Worm (Caenorhabditis elegans) whole organism, L2 larva: Measurements from ENCODE around the gene fbxb-39.
"Not testable (repeated sequence)": the region's sequence is repeated elsewhere in the genome, so short reads cannot be mapped to it uniquely, and the experiment has no call there.

Source experiments
- C34F6.9 ChIP-seq: fragments of 150-350 bp; optimal IDR thresholded peaks from 2 replicates; lab custom pipeline; 2014; ENCODE audit warnings: missing biosample characterization, missing genetic modification characterization
- F13H6.1 ChIP-seq: sonication (generic microtip); optimal IDR thresholded peaks from 2 replicates; lab custom pipeline; 2016; ENCODE audit warnings: missing genetic modification characterization, missing compliant biosample characterization
- elt-1 ChIP-seq: fragments of 150-350 bp; optimal IDR thresholded peaks from 2 replicates; lab custom pipeline; 2014; ENCODE audit warnings: missing biosample characterization, missing genetic modification characterization
- lin-39 ChIP-seq: fragments of 150-350 bp; optimal IDR thresholded peaks from 2 replicates; lab custom pipeline; 2014; ENCODE audit warnings: missing biosample characterization, missing genetic modification reagents, missing genetic modification characterization
- mdl-1 ChIP-seq, 2 experiments: fragments of 150-350 bp in 1 of 2; sonication (generic microtip) in 1 of 2; optimal IDR thresholded peaks; 2 replicates each; lab custom pipeline; 2017; ENCODE audit warnings: missing biosample characterization in 2 of 2, missing genetic modification characterization in 2 of 2
- nhr-129 ChIP-seq: fragments of 150-350 bp; optimal IDR thresholded peaks from 2 replicates; lab custom pipeline; 2014; ENCODE audit warnings: missing biosample characterization, missing genetic modification characterization
- nhr-23 ChIP-seq: fragments of 150-350 bp; optimal IDR thresholded peaks from 2 replicates; lab custom pipeline; 2014; ENCODE audit warnings: missing biosample characterization, missing genetic modification reagents, missing genetic modification characterization
- nhr-237 ChIP-seq: fragments of 150-350 bp; optimal IDR thresholded peaks from 2 replicates; lab custom pipeline; 2014; ENCODE audit warnings: missing biosample characterization, missing genetic modification characterization
- nhr-6 ChIP-seq: fragments of 150-350 bp; optimal IDR thresholded peaks from 2 replicates; lab custom pipeline; 2014; ENCODE audit warnings: missing biosample characterization, missing genetic modification characterization
- peb-1 ChIP-seq: fragments of 150-350 bp; optimal IDR thresholded peaks from 2 replicates; lab custom pipeline; 2014; ENCODE audit warnings: missing biosample characterization, missing genetic modification characterization
- unc-62 ChIP-seq: fragments of 150-350 bp; optimal IDR thresholded peaks from 2 replicates; lab custom pipeline; 2014; ENCODE audit warnings: missing biosample characterization, missing genetic modification reagents, missing genetic modification characterization

DNA sequence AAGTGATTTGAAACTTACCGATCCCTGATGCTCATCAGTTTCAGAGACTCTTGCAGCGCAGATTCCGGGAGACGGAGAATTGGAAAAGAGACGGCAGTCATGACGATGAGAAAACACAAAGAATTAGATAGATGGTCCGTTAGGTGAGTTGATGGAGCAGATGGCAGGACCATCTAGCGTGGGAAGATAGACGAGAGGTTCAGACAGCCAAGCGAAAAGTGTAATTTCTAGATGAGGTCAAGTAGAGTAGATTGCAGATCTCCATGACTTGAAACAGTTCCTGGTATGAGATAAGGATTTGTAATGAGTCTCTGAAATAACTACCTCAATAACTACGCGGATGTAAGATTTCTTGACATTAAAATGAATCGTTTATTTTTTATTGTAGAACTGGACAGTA is 44.3 kb downstream of the fbxb-39 start, which contains the start of gene F45D11.11:
- TF ChIP-seq unc-62 (GFP tag; lab: Kevin White, UChicago); F13H6.1 (tag; lab: Kevin White, UChicago); peb-1 (tag; lab: Kevin White, UChicago); C34F6.9 (tag; lab: Kevin White, UChicago); lin-39 (tag; lab: Kevin White, UChicago); elt-1 (tag; lab: Kevin White, UChicago); nhr-6 (tag; lab: Kevin White, UChicago); nhr-237; nhr-23; mdl-1 (tag; optimal IDR thresholded peaks at IDR 0.05; lab: Kevin White, UChicago); nhr-129: not testable (repeated sequence)
